Worm (Caenorhabditis elegans): ENCODE measurements around the gene ZK380.6.

- TF ChIP-seq B0261.1 (tag; optimal IDR thresholded peaks at IDR 0.05) (no peak), Y53G8AR.9 (GFP tag; conservative IDR thresholded peaks at IDR 0.05) (no peak)
These were observed 49.6 kb upstream of the ZK380.6 start, which contains the start of gene H11E01.3 for ce11 chrX:1604606-1605005.
